Worm (Caenorhabditis elegans) whole organism, L2 larva: ENCODE results near the gene ZC395.4.

ENCODE experiments used
- C34F6.9 ChIP-seq: fragments of 150-350 bp; optimal IDR thresholded peaks from 2 replicates; lab custom pipeline; 2014; ENCODE audit warnings: missing biosample characterization, missing genetic modification characterization
- ZK546.5 ChIP-seq: sonication (generic microtip); optimal IDR thresholded peaks from 2 replicates; lab custom pipeline; 2017; ENCODE audit warnings: missing biosample characterization, missing genetic modification characterization
- alr-1 ChIP-seq: fragments of 150-350 bp; optimal IDR thresholded peaks from 2 replicates; lab custom pipeline; 2014; ENCODE audit warnings: missing biosample characterization, missing genetic modification characterization
- aly-2 ChIP-seq: fragments of 150-350 bp; optimal IDR thresholded peaks from 2 replicates; lab custom pipeline; 2014; ENCODE audit warnings: missing biosample characterization, missing genetic modification characterization
- ama-1 ChIP-seq: fragments of 150-350 bp; optimal IDR thresholded peaks from 2 replicates; lab custom pipeline; 2018; ENCODE audit warnings: inconsistent platforms
- blmp-1 ChIP-seq: sonication (generic microtip); optimal IDR thresholded peaks from 2 replicates; lab custom pipeline; 2017; ENCODE audit warnings: missing genetic modification characterization, mild to moderate bottlenecking, missing compliant biosample characterization, antibody characterized with exemption, moderate library complexity; ENCODE audit not compliant: insufficient read depth
- ceh-16 ChIP-seq: fragments of 150-350 bp; optimal IDR thresholded peaks from 2 replicates; lab custom pipeline; 2014; ENCODE audit warnings: missing biosample characterization, missing genetic modification characterization
- ceh-82 ChIP-seq: fragments of 150-350 bp; optimal IDR thresholded peaks from 2 replicates; lab custom pipeline; 2014; ENCODE audit warnings: missing biosample characterization, missing genetic modification characterization
- crh-2 ChIP-seq: sonication (generic microtip); optimal IDR thresholded peaks from 2 replicates; lab custom pipeline; 2017; ENCODE audit warnings: missing biosample characterization, missing genetic modification characterization
- dmd-4 ChIP-seq: sonication (generic microtip); optimal IDR thresholded peaks from 2 replicates; lab custom pipeline; 2017; ENCODE audit warnings: missing biosample characterization, missing genetic modification characterization
- egl-27 ChIP-seq: sonication (generic microtip); optimal IDR thresholded peaks from 3 replicates; lab custom pipeline; 2017; ENCODE audit warnings: missing biosample characterization, missing genetic modification reagents, missing genetic modification characterization
- elt-1 ChIP-seq: fragments of 150-350 bp; optimal IDR thresholded peaks from 2 replicates; lab custom pipeline; 2014; ENCODE audit warnings: missing biosample characterization, missing genetic modification characterization
- fos-1 ChIP-seq: fragments of 150-350 bp; optimal IDR thresholded peaks from 2 replicates; lab custom pipeline; 2014; ENCODE audit warnings: missing biosample characterization, missing genetic modification characterization
- gmeb-1 ChIP-seq: fragments of 150-350 bp; optimal IDR thresholded peaks from 2 replicates; lab custom pipeline; 2014; ENCODE audit warnings: missing biosample characterization, missing genetic modification characterization
- lin-11 ChIP-seq: fragments of 150-350 bp; sonication (generic microtip); optimal IDR thresholded peaks from 2 replicates; lab custom pipeline; 2014; ENCODE audit warnings: missing biosample characterization, missing genetic modification characterization, inconsistent platforms, mixed read lengths
- lin-13 ChIP-seq: fragments of 150-350 bp; optimal IDR thresholded peaks from 2 replicates; lab custom pipeline; 2014; ENCODE audit warnings: missing biosample characterization, missing genetic modification reagents, missing genetic modification characterization
- lin-39 ChIP-seq: fragments of 150-350 bp; optimal IDR thresholded peaks from 2 replicates; lab custom pipeline; 2014; ENCODE audit warnings: missing biosample characterization, missing genetic modification reagents, missing genetic modification characterization
- lsy-2 ChIP-seq, 2 experiments: fragments of 150-350 bp in 1 of 2; sonication (generic microtip) in 1 of 2; optimal IDR thresholded peaks; 2 replicates each; lab custom pipeline; 2014 to 2017; ENCODE audit warnings: missing biosample characterization in 2 of 2, missing genetic modification characterization in 2 of 2
- mab-5 ChIP-seq: fragments of 150-350 bp; optimal IDR thresholded peaks from 2 replicates; lab custom pipeline; 2014; ENCODE audit warnings: missing biosample characterization, missing genetic modification characterization
- mbf-1 ChIP-seq: sonication (generic microtip); optimal IDR thresholded peaks from 2 replicates; lab custom pipeline; 2017; ENCODE audit warnings: missing biosample characterization, missing genetic modification characterization
- mdl-1 ChIP-seq, 2 experiments: fragments of 150-350 bp in 1 of 2; sonication (generic microtip) in 1 of 2; optimal IDR thresholded peaks; 2 replicates each; lab custom pipeline; 2017; ENCODE audit warnings: missing biosample characterization in 2 of 2, missing genetic modification characterization in 2 of 2
- nhr-10 ChIP-seq: sonication (generic microtip); optimal IDR thresholded peaks from 2 replicates; lab custom pipeline; 2017; ENCODE audit warnings: missing biosample characterization, missing genetic modification characterization
- nhr-11 ChIP-seq: fragments of 150-350 bp; optimal IDR thresholded peaks from 2 replicates; lab custom pipeline; 2014; ENCODE audit warnings: missing biosample characterization, missing genetic modification characterization
- nhr-12 ChIP-seq: fragments of 150-350 bp; optimal IDR thresholded peaks from 2 replicates; lab custom pipeline; 2014; ENCODE audit warnings: missing biosample characterization, missing genetic modification characterization
- nhr-21 ChIP-seq: fragments of 150-350 bp; optimal IDR thresholded peaks from 2 replicates; lab custom pipeline; 2014; ENCODE audit warnings: missing biosample characterization, missing genetic modification characterization
- nhr-23 ChIP-seq: fragments of 150-350 bp; optimal IDR thresholded peaks from 2 replicates; lab custom pipeline; 2014; ENCODE audit warnings: missing biosample characterization, missing genetic modification reagents, missing genetic modification characterization
- nhr-237 ChIP-seq: fragments of 150-350 bp; optimal IDR thresholded peaks from 2 replicates; lab custom pipeline; 2014; ENCODE audit warnings: missing biosample characterization, missing genetic modification characterization
- nhr-6 ChIP-seq: fragments of 150-350 bp; optimal IDR thresholded peaks from 2 replicates; lab custom pipeline; 2014; ENCODE audit warnings: missing biosample characterization, missing genetic modification characterization
- nhr-77 ChIP-seq: fragments of 150-350 bp; optimal IDR thresholded peaks from 2 replicates; lab custom pipeline; 2014; ENCODE audit warnings: missing biosample characterization, missing genetic modification characterization
- peb-1 ChIP-seq: fragments of 150-350 bp; optimal IDR thresholded peaks from 2 replicates; lab custom pipeline; 2014; ENCODE audit warnings: missing biosample characterization, missing genetic modification characterization
- skn-1 ChIP-seq: sonication (generic microtip); optimal IDR thresholded peaks from 2 replicates; lab custom pipeline; 2017; ENCODE audit warnings: missing biosample characterization, missing genetic modification characterization
- sma-3 ChIP-seq: sonication (generic microtip); optimal IDR thresholded peaks from 2 replicates; lab custom pipeline; 2016; ENCODE audit warnings: missing genetic modification reagents, missing genetic modification characterization, missing compliant biosample characterization
- snpc-4 ChIP-seq: fragments of 150-350 bp; optimal IDR thresholded peaks from 2 replicates; lab custom pipeline; 2014; ENCODE audit warnings: missing biosample characterization, missing genetic modification characterization
- unc-55 ChIP-seq: fragments of 150-350 bp; sonication (generic microtip); optimal IDR thresholded peaks from 3 replicates; lab custom pipeline; 2014; ENCODE audit warnings: missing biosample characterization, missing genetic modification reagents, missing genetic modification characterization
- unc-62 ChIP-seq: fragments of 150-350 bp; optimal IDR thresholded peaks from 2 replicates; lab custom pipeline; 2014; ENCODE audit warnings: missing biosample characterization, missing genetic modification reagents, missing genetic modification characterization
- ztf-1 ChIP-seq: fragments of 200-800 bp; sonication (Bioruptor generic); conservative IDR thresholded peaks from 2 replicates; pipeline ENCODE4 v1.3.6; 2022; ENCODE audit warnings: missing genetic modification characterization, missing compliant biosample characterization
- ztf-4 ChIP-seq: fragments of 150-350 bp; optimal IDR thresholded peaks from 2 replicates; lab custom pipeline; 2014; ENCODE audit warnings: missing biosample characterization, missing genetic modification characterization

Gene ZC395.4

DNA sequence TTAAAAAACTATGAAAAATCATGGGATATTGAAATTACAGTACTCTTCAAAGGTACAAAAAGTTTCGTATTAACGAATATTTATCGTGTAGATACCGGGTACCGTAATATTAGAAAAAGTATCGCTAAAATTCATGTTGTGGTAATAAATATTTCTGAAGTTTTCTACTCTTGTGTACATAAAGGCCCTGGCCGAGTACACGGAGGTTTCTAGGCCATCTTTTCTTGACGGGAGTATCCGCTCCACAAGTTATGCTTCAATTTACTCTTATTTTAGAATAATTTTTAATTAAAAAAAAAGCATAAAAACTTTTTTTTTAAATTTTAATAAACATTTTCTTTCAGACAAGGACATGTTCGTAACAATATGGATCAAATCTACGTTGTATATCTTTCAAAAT lies 36.8 kb upstream of the ZC395.4 start:
- TF ChIP-seq skn-1 (no peak), mdl-1 (tag; optimal IDR thresholded peaks at IDR 0.05; lab: Kevin White, UChicago) (no peak), nhr-10 (tag; lab: Kevin White, UChicago) (no peak), egl-27 (tag; lab: Kevin White, UChicago) (no peak), ceh-16 (tag; lab: Kevin White, UChicago) (no peak), unc-62 (GFP tag; lab: Kevin White, UChicago) (no peak), mbf-1 (tag; lab: Kevin White, UChicago) (no peak), lin-39 (no peak), aly-2 (no peak), alr-1 (tag; lab: Kevin White, UChicago) (no peak), dmd-4 (tag; lab: Kevin White, UChicago) (no peak), crh-2 (tag; lab: Kevin White, UChicago) (no peak), ztf-4 (no peak), sma-3 (no peak), nhr-11 (no peak), ama-1 (no peak)

DNA sequence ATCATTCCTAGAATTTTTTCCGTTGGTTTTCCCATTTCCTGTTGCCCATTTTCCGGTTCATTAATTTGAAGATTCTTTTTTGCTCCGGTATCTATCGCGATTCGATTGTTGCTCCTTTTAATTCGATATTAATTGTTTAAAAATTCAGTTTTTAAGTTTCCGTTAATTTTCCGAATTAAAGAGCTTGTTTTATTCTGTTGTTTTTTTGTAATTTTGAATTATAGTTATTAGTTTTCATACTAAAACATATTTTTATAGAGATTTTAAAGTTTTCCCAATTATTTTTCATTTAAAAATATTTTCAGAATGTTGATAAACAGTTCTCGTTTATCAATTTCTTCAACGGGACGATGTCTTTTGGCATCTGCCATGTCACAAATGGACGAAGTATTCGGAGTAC lies 35.6 kb upstream of the ZC395.4 start, which contains the start of gene mrps-26:
mrps-26 (plus strand) TSS at position 301 of the 400 bp plus-strand sequence.
- no peak for TF ChIP-seq skn-1
- no peak for TF ChIP-seq nhr-21 (tag; lab: Kevin White, UChicago)

DNA sequence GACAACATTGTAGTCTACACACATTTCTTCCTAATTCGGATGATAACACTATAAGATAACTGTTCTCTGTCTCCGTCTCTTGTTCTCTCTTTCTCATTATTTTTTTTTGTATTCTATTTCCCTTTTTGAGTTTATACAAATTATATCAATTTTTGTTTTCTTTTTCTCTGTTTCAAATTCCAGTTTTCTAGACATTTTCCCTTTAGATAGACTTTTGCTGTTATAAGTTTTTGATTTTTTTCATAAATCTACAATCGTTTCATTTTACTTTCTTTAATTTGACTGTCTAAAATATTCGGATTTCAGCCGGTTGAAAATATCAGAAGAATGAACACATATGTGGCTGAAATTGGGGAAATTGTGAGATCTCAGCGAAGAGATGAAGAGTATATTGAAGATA lies 33.8 kb upstream of the ZC395.4 start, which contains the start of gene prx-10:
prx-10 (plus strand) TSS at position 301 of the 400 bp plus-strand sequence.
- TF ChIP-seq nhr-77, result no peak
- TF ChIP-seq peb-1 (tag; lab: Kevin White, UChicago), result no peak
- peak; percentile 13 for TF ChIP-seq fos-1 (tag; lab: Kevin White, UChicago)

DNA sequence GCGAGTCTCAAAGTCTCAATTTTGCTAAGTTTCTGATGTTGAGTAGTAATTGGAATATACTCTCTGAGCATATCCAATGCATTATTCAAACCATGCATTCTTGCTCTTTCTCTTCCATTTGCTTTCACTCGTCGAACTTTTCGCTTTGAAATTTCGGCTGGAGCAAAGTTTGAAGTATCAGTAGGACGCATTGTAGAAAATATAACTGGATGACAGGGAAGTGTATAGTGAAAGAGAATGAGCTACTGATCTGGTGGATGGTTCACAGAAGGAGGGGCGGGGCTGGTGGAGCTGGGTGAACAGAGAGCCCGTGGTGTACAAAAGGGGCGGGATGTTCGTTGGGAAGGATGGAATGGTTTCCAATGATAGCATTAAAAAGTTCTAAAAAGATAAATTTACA lies 28.1 kb upstream of the ZC395.4 start:
- TF ChIP-seq nhr-11, result no peak
- TF ChIP-seq sma-3, result no peak
- no peak for TF ChIP-seq ztf-4
- TF ChIP-seq lin-39, result no peak
- no peak for TF ChIP-seq mdl-1 (tag; optimal IDR thresholded peaks at IDR 0.05; lab: Kevin White, UChicago)
- no peak for TF ChIP-seq nhr-21 (tag; lab: Kevin White, UChicago)
- TF ChIP-seq lin-11 (tag; lab: Kevin White, UChicago), result no peak
- no peak for TF ChIP-seq alr-1 (tag; lab: Kevin White, UChicago)
- no peak for TF ChIP-seq crh-2 (tag; lab: Kevin White, UChicago)
- TF ChIP-seq aly-2, result no peak
- TF ChIP-seq dmd-4 (tag; lab: Kevin White, UChicago), result no peak
- TF ChIP-seq nhr-23, result no peak
- TF ChIP-seq skn-1, result no peak
- TF ChIP-seq ama-1, result no peak
- TF ChIP-seq elt-1 (tag; lab: Kevin White, UChicago), result no peak
- TF ChIP-seq ztf-1 (GFP tag; lab: Robert Waterston, UW), result no peak
- TF ChIP-seq gmeb-1, result no peak
- TF ChIP-seq lin-13 (GFP tag; lab: Kevin White, UChicago), result no peak
- no peak for TF ChIP-seq mab-5 (tag; lab: Kevin White, UChicago)
- no peak for TF ChIP-seq egl-27 (tag; lab: Kevin White, UChicago)

DNA sequence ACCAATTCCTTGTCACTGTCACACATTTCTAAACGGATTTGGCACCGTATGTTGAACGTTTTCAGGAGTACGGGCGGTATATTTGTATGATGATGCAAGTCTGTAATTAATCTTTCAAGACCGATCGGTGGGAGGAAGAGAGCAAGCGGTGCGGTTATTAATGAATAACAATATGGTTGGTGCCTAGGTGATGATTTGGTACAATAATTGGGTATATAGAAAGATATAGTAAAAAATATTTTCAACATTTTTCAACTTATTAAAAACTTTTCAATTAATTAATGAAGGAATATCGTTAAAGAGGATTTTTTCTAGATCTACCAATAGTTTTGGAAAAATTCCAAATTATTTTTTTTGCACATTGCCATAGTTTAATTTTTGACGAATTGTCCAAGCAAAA lies 25.4 kb upstream of the ZC395.4 start, which contains the start of gene cnd-1:
cnd-1 (minus strand) TSS at position 101 of the 400 bp plus-strand sequence.
- TF ChIP-seq gmeb-1 (no peak), snpc-4 (tag; lab: Kevin White, UChicago) (no peak), nhr-237 (tag; lab: Kevin White, UChicago) (no peak), mbf-1 (tag; lab: Kevin White, UChicago) (no peak), elt-1 (tag; lab: Kevin White, UChicago) (no peak), blmp-1 (tag; lab: Kevin White, UChicago) (no peak)

DNA sequence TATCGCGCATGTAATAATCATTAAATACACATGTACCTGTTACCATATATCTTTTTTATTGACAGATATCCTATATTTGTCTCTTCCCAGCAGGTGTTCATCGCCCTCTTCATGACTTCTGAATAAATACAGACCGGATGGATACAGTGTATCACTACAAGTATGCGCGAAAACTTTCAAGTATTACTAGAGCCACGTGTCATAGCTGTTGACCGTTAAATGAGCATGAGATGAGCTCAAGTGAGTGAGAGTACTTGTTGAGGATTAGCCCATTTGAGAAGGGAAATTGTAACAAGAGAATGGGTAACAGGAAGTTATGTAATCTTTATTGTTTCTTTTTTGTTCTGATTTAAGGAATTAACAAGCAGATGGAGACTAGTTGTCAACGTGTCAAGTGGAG lies 24.8 kb upstream of the ZC395.4 start:
- no peak for TF ChIP-seq mdl-1 (tag; optimal IDR thresholded peaks at IDR 0.05; lab: Kevin White, UChicago)
- TF ChIP-seq nhr-12 (tag; lab: Kevin White, UChicago), result no peak
- TF ChIP-seq lin-13 (GFP tag; lab: Kevin White, UChicago), result no peak
- no peak for TF ChIP-seq lin-39
- TF ChIP-seq lsy-2 (tag; optimal IDR thresholded peaks at IDR 0.05; lab: Kevin White, UChicago), result no peak
- no peak for TF ChIP-seq sma-3
- TF ChIP-seq ceh-82 (tag; lab: Kevin White, UChicago), result no peak
- no peak for TF ChIP-seq fos-1 (tag; lab: Kevin White, UChicago)
- no peak for TF ChIP-seq snpc-4 (tag; lab: Kevin White, UChicago)
- TF ChIP-seq nhr-6 (tag; lab: Kevin White, UChicago), result no peak
- TF ChIP-seq unc-55 (GFP tag; lab: Kevin White, UChicago), result no peak
- no peak for TF ChIP-seq nhr-237 (tag; lab: Kevin White, UChicago)
- TF ChIP-seq unc-62 (GFP tag; lab: Kevin White, UChicago), result no peak
- no peak for TF ChIP-seq ZK546.5 (tag; lab: Kevin White, UChicago)
- no peak for TF ChIP-seq dmd-4 (tag; lab: Kevin White, UChicago)
- TF ChIP-seq C34F6.9 (tag; lab: Kevin White, UChicago), result no peak
- no peak for TF ChIP-seq blmp-1 (tag; lab: Kevin White, UChicago)
